Worm (Caenorhabditis elegans) whole organism, late embryonic: ENCODE results near the gene mom-1.

Experiments
- C38D4.7 ChIP-seq: fragments of 200-800 bp; sonication (Bioruptor generic); optimal IDR thresholded peaks from 2 replicates; lab custom pipeline; 2018; ENCODE audit warnings: mild to moderate bottlenecking, missing genetic modification characterization, moderate library complexity, missing compliant biosample characterization
- F13H6.1 ChIP-seq: sonication (generic microtip); optimal IDR thresholded peaks from 2 replicates; lab custom pipeline; 2016; ENCODE audit warnings: missing genetic modification characterization, missing compliant biosample characterization
- K02D7.2 ChIP-seq: sonication (generic microtip); optimal IDR thresholded peaks from 2 replicates; lab custom pipeline; 2017; ENCODE audit warnings: mild to moderate bottlenecking, missing genetic modification characterization, missing compliant biosample characterization
- T23F11.4 ChIP-seq: fragments of 200-800 bp; sonication (Bioruptor generic); optimal IDR thresholded peaks from 2 replicates; lab custom pipeline; 2018; ENCODE audit warnings: mild to moderate bottlenecking, missing genetic modification characterization, missing compliant biosample characterization
- ama-1 ChIP-seq: fragments of 150-350 bp; optimal IDR thresholded peaks from 2 replicates; lab custom pipeline; 2014
- ceh-2 ChIP-seq: sonication (generic microtip); optimal IDR thresholded peaks from 2 replicates; lab custom pipeline; 2016; ENCODE audit warnings: missing genotype, missing genetic modification characterization, missing compliant biosample characterization
- ceh-22 ChIP-seq: sonication (generic microtip); optimal IDR thresholded peaks from 2 replicates; lab custom pipeline; 2017; ENCODE audit warnings: missing biosample characterization, missing genetic modification characterization
- ceh-30 ChIP-seq: fragments of 150-350 bp; optimal IDR thresholded peaks from 2 replicates; lab custom pipeline; 2014; ENCODE audit warnings: missing biosample characterization, missing genetic modification characterization
- ceh-31 ChIP-seq: sonication (generic microtip); optimal IDR thresholded peaks from 2 replicates; lab custom pipeline; 2016; ENCODE audit warnings: missing genetic modification characterization, missing compliant biosample characterization
- ceh-34 ChIP-seq: sonication (generic microtip); optimal IDR thresholded peaks from 2 replicates; lab custom pipeline; 2016; ENCODE audit warnings: mild to moderate bottlenecking, missing genetic modification characterization, missing compliant biosample characterization
- ceh-45 ChIP-seq: fragments of 200-800 bp; sonication (Bioruptor generic); IDR thresholded peaks from 2 replicates; pipeline ENCODE4 v1.3.6; 2022; ENCODE audit warnings: missing genetic modification reagents, missing genetic modification characterization, missing compliant biosample characterization
- ceh-48 ChIP-seq: sonication (generic microtip); optimal IDR thresholded peaks from 2 replicates; lab custom pipeline; 2016; ENCODE audit warnings: missing genetic modification characterization, inconsistent platforms, missing compliant biosample characterization
- ceh-6 ChIP-seq: fragments of 200-800 bp; sonication (Bioruptor generic); optimal IDR thresholded peaks from 2 replicates; lab custom pipeline; 2018; ENCODE audit warnings: mild to moderate bottlenecking, missing genetic modification characterization, missing compliant biosample characterization
- ceh-9 ChIP-seq: sonication (generic microtip); optimal IDR thresholded peaks from 2 replicates; lab custom pipeline; 2016; ENCODE audit warnings: mild to moderate bottlenecking, missing genetic modification characterization, inconsistent platforms, missing compliant biosample characterization
- che-1 ChIP-seq: sonication (generic microtip); optimal IDR thresholded peaks from 2 replicates; lab custom pipeline; 2016; ENCODE audit warnings: mild to moderate bottlenecking, missing genetic modification characterization, missing compliant biosample characterization
- dmd-4 ChIP-seq: sonication (generic microtip); optimal IDR thresholded peaks from 2 replicates; lab custom pipeline; 2016; ENCODE audit warnings: borderline replicate concordance, missing genetic modification characterization, missing compliant biosample characterization
- dve-1 ChIP-seq: sonication (generic microtip); optimal IDR thresholded peaks from 2 replicates; lab custom pipeline; 2017; ENCODE audit warnings: antibody characterized with exemption, mild to moderate bottlenecking, missing genetic modification characterization, missing compliant biosample characterization
- eyg-1 ChIP-seq: sonication (generic microtip); optimal IDR thresholded peaks from 2 replicates; lab custom pipeline; 2016; ENCODE audit warnings: missing genotype, missing genetic modification characterization, missing compliant biosample characterization
- fax-1 ChIP-seq: sonication (generic microtip); optimal IDR thresholded peaks from 2 replicates; lab custom pipeline; 2016; ENCODE audit warnings: missing genotype, missing genetic modification characterization, missing compliant biosample characterization
- fkh-6 ChIP-seq: sonication (generic microtip); optimal IDR thresholded peaks from 2 replicates; lab custom pipeline; 2016; ENCODE audit warnings: missing genetic modification characterization, missing compliant biosample characterization
- hlh-13 ChIP-seq: fragments of 200-800 bp; sonication (Bioruptor generic); optimal IDR thresholded peaks from 2 replicates; lab custom pipeline; 2018; ENCODE audit warnings: mild to moderate bottlenecking, missing genetic modification characterization, missing compliant biosample characterization
- hlh-15 ChIP-seq: sonication (generic microtip); optimal IDR thresholded peaks from 2 replicates; lab custom pipeline; 2016; ENCODE audit warnings: missing genetic modification characterization, missing compliant biosample characterization
- hlh-30 ChIP-seq: sonication (generic microtip); optimal IDR thresholded peaks from 2 replicates; lab custom pipeline; 2017; ENCODE audit warnings: antibody characterized with exemption, missing genetic modification characterization, missing compliant biosample characterization; ENCODE audit not compliant: insufficient read depth
- mec-3 ChIP-seq: sonication (generic microtip); optimal IDR thresholded peaks from 2 replicates; lab custom pipeline; 2016; ENCODE audit warnings: borderline replicate concordance, missing genetic modification characterization, missing compliant biosample characterization
- nfya-1 ChIP-seq: sonication (generic microtip); optimal IDR thresholded peaks from 2 replicates; lab custom pipeline; 2017; ENCODE audit warnings: missing genetic modification characterization, mild to moderate bottlenecking, missing compliant biosample characterization, antibody characterized with exemption, moderate library complexity
- nhr-11 ChIP-seq: fragments of 150-350 bp; optimal IDR thresholded peaks from 2 replicates; lab custom pipeline; 2014; ENCODE audit warnings: missing biosample characterization, missing genetic modification characterization
- nhr-232 ChIP-seq: sonication (generic microtip); optimal IDR thresholded peaks from 2 replicates; lab custom pipeline; 2016; ENCODE audit warnings: missing genetic modification characterization, missing compliant biosample characterization
- odd-2 ChIP-seq: sonication (generic microtip); optimal IDR thresholded peaks from 2 replicates; lab custom pipeline; 2017; ENCODE audit warnings: antibody characterized with exemption, mild to moderate bottlenecking, missing genetic modification characterization, missing compliant biosample characterization
- pag-3 ChIP-seq: sonication (generic microtip); optimal IDR thresholded peaks from 2 replicates; lab custom pipeline; 2016; ENCODE audit warnings: missing compliant biosample characterization, missing genetic modification characterization, borderline replicate concordance
- pat-9 ChIP-seq: fragments of 200-800 bp; sonication (Bioruptor generic); optimal IDR thresholded peaks from 2 replicates; lab custom pipeline; 2018; ENCODE audit warnings: mild to moderate bottlenecking, missing genetic modification characterization, moderate library complexity, missing compliant biosample characterization
- pax-1 ChIP-seq: fragments of 150-350 bp; optimal IDR thresholded peaks from 2 replicates; lab custom pipeline; 2014; ENCODE audit warnings: missing biosample characterization, missing genetic modification characterization
- pha-2 ChIP-seq: sonication (generic microtip); optimal IDR thresholded peaks from 2 replicates; lab custom pipeline; 2017; ENCODE audit warnings: mild to moderate bottlenecking, missing genetic modification characterization, missing compliant biosample characterization
- sdc-2 ChIP-seq: sonication (generic microtip); optimal IDR thresholded peaks from 2 replicates; lab custom pipeline; 2016; ENCODE audit warnings: missing genotype, missing genetic modification characterization, missing compliant biosample characterization
- sox-2 ChIP-seq: fragments of 200-800 bp; sonication (Bioruptor generic); IDR thresholded peaks from 2 replicates; pipeline ENCODE4 v1.3.6; 2022; ENCODE audit warnings: missing genetic modification reagents, missing genetic modification characterization, missing compliant biosample characterization
- sox-4 ChIP-seq: sonication (generic microtip); optimal IDR thresholded peaks from 2 replicates; lab custom pipeline; 2017; ENCODE audit warnings: mild to moderate bottlenecking, missing genetic modification characterization, inconsistent platforms, missing compliant biosample characterization
- syd-9 ChIP-seq: sonication (generic microtip); optimal IDR thresholded peaks from 2 replicates; lab custom pipeline; 2016; ENCODE audit warnings: mild to moderate bottlenecking, missing genetic modification characterization, moderate library complexity, missing compliant biosample characterization
- tbx-7 ChIP-seq: sonication (generic microtip); optimal IDR thresholded peaks from 2 replicates; lab custom pipeline; 2016; ENCODE audit warnings: missing genotype, missing genetic modification characterization, missing compliant biosample characterization
- unc-3 ChIP-seq, 2 experiments: fragments of 200-800 bp in 1 of 2; sonication (Bioruptor generic) in 1 of 2; sonication (generic microtip) in 1 of 2; conservative IDR thresholded peaks in 1 of 2; optimal IDR thresholded peaks in 1 of 2; 2 replicates each; pipeline versions ENCODE4 v1.3.6 to Lab custom; 2016 to 2022; ENCODE audit warnings: missing compliant biosample characterization in 2 of 2, missing genetic modification characterization in 2 of 2, missing genetic modification reagents in 1 of 2
- unc-42 ChIP-seq: sonication (generic microtip); optimal IDR thresholded peaks from 2 replicates; lab custom pipeline; 2016; ENCODE audit warnings: missing genotype, missing genetic modification characterization, missing compliant biosample characterization
- unc-55 ChIP-seq: sonication (generic microtip); optimal IDR thresholded peaks from 2 replicates; lab custom pipeline; 2017; ENCODE audit warnings: missing biosample characterization, missing genetic modification reagents, missing genetic modification characterization
- unc-86 ChIP-seq: sonication (generic microtip); optimal IDR thresholded peaks from 2 replicates; lab custom pipeline; 2016; ENCODE audit warnings: missing genetic modification characterization, missing compliant biosample characterization
- ztf-16 ChIP-seq: sonication (generic microtip); optimal IDR thresholded peaks from 2 replicates; lab custom pipeline; 2017; ENCODE audit warnings: missing genetic modification characterization, missing compliant biosample characterization

Gene mom-1

DNA sequence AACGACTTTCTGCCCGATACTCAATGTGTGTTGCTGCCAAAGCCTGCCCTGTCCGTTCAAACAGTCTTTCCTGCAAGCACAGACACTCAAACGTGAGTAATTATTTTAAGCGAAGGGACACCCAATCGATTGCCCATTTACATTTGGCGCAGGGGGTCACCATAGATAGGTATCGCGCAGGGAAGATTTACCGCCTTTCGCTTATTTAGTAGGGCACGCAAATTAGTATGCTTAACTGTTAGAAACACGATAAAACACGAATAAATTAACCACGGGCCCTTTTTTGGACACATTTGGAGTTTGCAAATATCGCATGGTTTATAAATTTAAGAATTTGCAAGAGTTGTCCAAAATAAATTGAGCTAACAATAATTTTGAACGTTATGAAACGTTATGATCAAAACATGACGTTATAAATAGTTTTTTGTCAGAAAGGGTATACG is 3.5 kb downstream of the mom-1 start (continued):
- TF ChIP-seq dve-1 (tag; lab: Kevin White, UChicago) (peak; percentile 98), pax-1 (tag; lab: Kevin White, UChicago) (peak; percentile 93), sox-4 (peak; percentile 69), pha-2 (peak; percentile 6), unc-3 (GFP tag; conservative IDR thresholded peaks at IDR 0.05; lab: Robert Waterston, UW) (0 out of 2 replicates have a peak, but pooled peaks have one; percentile 27), unc-3 (tag; optimal IDR thresholded peaks at IDR 0.05; lab: Kevin White, UChicago) (peak; percentile 76), hlh-13 (GFP tag; lab: Kevin White, UChicago) (peak; percentile 37), sdc-2 (tag; lab: Kevin White, UChicago) (peak; percentile 100), eyg-1 (tag; lab: Kevin White, UChicago) (peak; percentile 79), ceh-30 (tag; lab: Kevin White, UChicago) (peak; percentile 94), hlh-15 (tag; lab: Kevin White, UChicago) (peak; percentile 54), sox-2 (GFP tag; lab: Robert Waterston, UW) (peak; percentile 64), ztf-16 (tag; lab: Kevin White, UChicago) (peak; percentile 97), che-1 (tag; lab: Kevin White, UChicago) (no peak), ceh-2 (tag; lab: Kevin White, UChicago) (peak; percentile 93), fax-1 (tag; lab: Kevin White, UChicago) (peak; percentile 66), fkh-6 (tag; lab: Kevin White, UChicago) (peak; percentile 73), nfya-1 (tag; lab: Kevin White, UChicago) (peak; percentile 98), nhr-11 (peak; percentile 74), pat-9 (tag; lab: Kevin White, UChicago) (peak; percentile 75), odd-2 (tag; lab: Kevin White, UChicago) (peak; percentile 8), F13H6.1 (tag; lab: Kevin White, UChicago) (peak; percentile 73), ceh-45 (GFP tag; lab: Robert Waterston, UW) (peak; percentile 63; the same call in 1 of the 2 replicates), unc-42 (peak; percentile 98), nhr-232 (tag; lab: Kevin White, UChicago) (no peak), syd-9 (tag; lab: Kevin White, UChicago) (peak; percentile 70), ceh-9 (tag; lab: Kevin White, UChicago) (no peak), mec-3 (tag; lab: Kevin White, UChicago) (peak; percentile 67), unc-86 (tag; lab: Kevin White, UChicago) (peak; percentile 89), ceh-22 (peak; percentile 92), ceh-6 (GFP tag; lab: Kevin White, UChicago) (peak; percentile 66), hlh-30 (tag; lab: Kevin White, UChicago) (peak; percentile 78), ceh-34 (tag; lab: Kevin White, UChicago) (peak; percentile 93), tbx-7 (tag; lab: Kevin White, UChicago) (peak; percentile 70), ceh-48 (peak; percentile 97), ama-1 (lab: Kevin White, UChicago) (no peak), dmd-4 (tag; lab: Kevin White, UChicago) (peak; percentile 78), K02D7.2 (tag; lab: Kevin White, UChicago) (no peak), ceh-31 (peak; percentile 98), pag-3 (tag; lab: Kevin White, UChicago) (no peak)

ce11 chrX:6299641-6300240 is 6.8 kb downstream of the mom-1 start, which contains the start of gene cest-16:
Gene cest-16, plus strand, starts transcription at chrX:6299942.
- TF ChIP-seq sox-4 (no peak), unc-55 (GFP tag; lab: Kevin White, UChicago) (peak; percentile 54), ceh-2 (tag; lab: Kevin White, UChicago) (no peak), ztf-16 (tag; lab: Kevin White, UChicago) (no peak), T23F11.4 (no peak), unc-3 (GFP tag; conservative IDR thresholded peaks at IDR 0.05; lab: Robert Waterston, UW) (no peak), unc-3 (tag; optimal IDR thresholded peaks at IDR 0.05; lab: Kevin White, UChicago) (no peak), C38D4.7 (GFP tag; lab: Kevin White, UChicago) (no peak)
- TF ChIP-seq, all 69 proteins: peak for 1
